Fruit fly (Drosophila melanogaster) whole organism, larva: ENCODE data around the gene CG8891.

Experiments
- noc ChIP-seq: fragments of 200-800 bp; sonication (Bioruptor generic); optimal IDR thresholded peaks from 3 replicates; lab custom pipeline; 2019; ENCODE audit warnings: missing biosample characterization, mild to moderate bottlenecking, missing genetic modification characterization, moderate library complexity

The CG8891 gene

dm6 chr2L:5002031-5002430 lies 22.9 kb upstream of the CG8891 start:
- no peak for TF ChIP-seq noc (tag; lab: Kevin White, UChicago)

dm6 chr2L:5001582-5001929 lies 22.4 kb upstream of the CG8891 start:
- TF ChIP-seq noc (tag; lab: Kevin White, UChicago): no peak

dm6 chr2L:5000919-5001581 lies 21.9 kb upstream of the CG8891 start:
- TF ChIP-seq noc (tag; lab: Kevin White, UChicago): no peak

- TF ChIP-seq noc (tag; lab: Kevin White, UChicago): peak; percentile 87
Measured at dm6 chr2L:5000287-5000871, 21.2 kb upstream of the CG8891 start.

- peak; percentile 75 for TF ChIP-seq noc (tag; lab: Kevin White, UChicago)
Measured at dm6 chr2L:4999389-5000032, 20.3 kb upstream of the CG8891 start.

dm6 chr2L:4998571-4999191 lies 19.5 kb upstream of the CG8891 start:
- no peak for TF ChIP-seq noc (tag; lab: Kevin White, UChicago)

- no peak for TF ChIP-seq noc (tag; lab: Kevin White, UChicago)
Measured at dm6 chr2L:4998260-4998560, 19.0 kb upstream of the CG8891 start.

- TF ChIP-seq noc (tag; lab: Kevin White, UChicago): peak; percentile 96
Measured at dm6 chr2L:4997401-4998259, 18.5 kb upstream of the CG8891 start.

dm6 chr2L:4996283-4996922 lies 17.2 kb upstream of the CG8891 start:
- no peak for TF ChIP-seq noc (tag; lab: Kevin White, UChicago)

dm6 chr2L:4995837-4996136 lies 16.6 kb upstream of the CG8891 start:
- TF ChIP-seq noc (tag; lab: Kevin White, UChicago): no peak

- no peak for TF ChIP-seq noc (tag; lab: Kevin White, UChicago)
Measured at dm6 chr2L:4995010-4995836, 16.0 kb upstream of the CG8891 start.

dm6 chr2L:4982098-4982646 lies 3.0 kb upstream of the CG8891 start:
- no peak for TF ChIP-seq noc (tag; lab: Kevin White, UChicago)

- TF ChIP-seq noc (tag; lab: Kevin White, UChicago): peak; percentile 98
Measured at dm6 chr2L:4981278-4981966, 2.2 kb upstream of the CG8891 start, which contains the start of the genes CG8892 and CG34126. Gene CG8892, minus strand, starts transcription at chr2L:4981592. Gene CG34126, plus strand, starts transcription at chr2L:4981614.
